Fruit fly (Drosophila melanogaster) whole organism, embryonic: ENCODE data around the gene LUBEL.

ENCODE experiments used
- CG10147 ChIP-seq: fragments of 200-800 bp; sonication (Bioruptor generic); optimal IDR thresholded peaks from 2 replicates; lab custom pipeline; 2019; ENCODE audit warnings: missing biosample characterization, mild to moderate bottlenecking, missing genetic modification characterization, moderate library complexity
- CG10431 ChIP-seq: fragments of 200-800 bp; sonication (Bioruptor generic); optimal IDR thresholded peaks from 3 replicates; lab custom pipeline; 2018; ENCODE audit warnings: missing biosample characterization, mild to moderate bottlenecking, missing genetic modification characterization
- CG10565 ChIP-seq: fragments of 200-800 bp; sonication (Bioruptor generic); optimal IDR thresholded peaks from 3 replicates; lab custom pipeline; 2016; ENCODE audit warnings: missing biosample characterization, mild to moderate bottlenecking, missing genetic modification characterization
- CG11398 ChIP-seq: fragments of 200-800 bp; sonication (Bioruptor generic); optimal IDR thresholded peaks from 2 replicates; lab custom pipeline; 2016; ENCODE audit warnings: missing biosample characterization, missing genetic modification characterization
- CG12299 ChIP-seq: fragments of 200-800 bp; sonication (Bioruptor generic); optimal IDR thresholded peaks from 2 replicates; lab custom pipeline; 2018; ENCODE audit warnings: missing biosample characterization, mild to moderate bottlenecking, missing genetic modification characterization
- CG13296 ChIP-seq: fragments of 200-800 bp; sonication (Bioruptor generic); optimal IDR thresholded peaks from 3 replicates; lab custom pipeline; 2018; ENCODE audit warnings: missing biosample characterization, mild to moderate bottlenecking, missing genetic modification characterization
- CG13624 ChIP-seq: fragments of 200-800 bp; sonication (Bioruptor generic); optimal IDR thresholded peaks from 2 replicates; lab custom pipeline; 2016; ENCODE audit warnings: missing biosample characterization, missing genetic modification characterization
- CG13894 ChIP-seq: fragments of 200-800 bp; sonication (Bioruptor generic); optimal IDR thresholded peaks from 3 replicates; lab custom pipeline; 2018; ENCODE audit warnings: missing biosample characterization, mild to moderate bottlenecking, missing genetic modification characterization, moderate library complexity
- CG14965 ChIP-seq: fragments of 200-800 bp; sonication (Bioruptor generic); optimal IDR thresholded peaks from 2 replicates; lab custom pipeline; 2016; ENCODE audit warnings: missing biosample characterization, missing genetic modification characterization, borderline replicate concordance
- CG15479 ChIP-seq: fragments of 200-800 bp; sonication (Bioruptor generic); optimal IDR thresholded peaks from 3 replicates; lab custom pipeline; 2019; ENCODE audit warnings: missing biosample characterization, mild to moderate bottlenecking, missing genetic modification characterization, moderate library complexity
- CG15601 ChIP-seq: fragments of 200-800 bp; sonication (Bioruptor generic); optimal IDR thresholded peaks from 3 replicates; lab custom pipeline; 2019; ENCODE audit warnings: missing biosample characterization, mild to moderate bottlenecking, missing genetic modification characterization, moderate library complexity
- CG1602 ChIP-seq: fragments of 200-800 bp; sonication (Bioruptor generic); optimal IDR thresholded peaks from 3 replicates; lab custom pipeline; 2016; ENCODE audit warnings: missing biosample characterization, missing genetic modification characterization
- CG17385 ChIP-seq: fragments of 200-800 bp; sonication (Bioruptor generic); optimal IDR thresholded peaks from 3 replicates; lab custom pipeline; 2018; ENCODE audit warnings: missing biosample characterization, mild to moderate bottlenecking, missing genetic modification characterization
- CG30431 ChIP-seq: fragments of 200-800 bp; sonication (Bioruptor generic); optimal IDR thresholded peaks from 2 replicates; lab custom pipeline; 2017; ENCODE audit warnings: missing biosample characterization, missing genetic modification characterization
- CG31224 ChIP-seq: fragments of 200-800 bp; sonication (Bioruptor generic); IDR thresholded peaks from 2 replicates; pipeline ENCODE4 v1.3.6; 2022; ENCODE audit warnings: missing biosample characterization, missing genetic modification characterization
- CG31365 ChIP-seq: fragments of 200-800 bp; sonication (Bioruptor generic); optimal IDR thresholded peaks from 2 replicates; lab custom pipeline; 2018; ENCODE audit warnings: missing biosample characterization, mild to moderate bottlenecking, missing genetic modification characterization
- CG32767 ChIP-seq: fragments of 200-800 bp; sonication (Bioruptor generic); IDR thresholded peaks from 2 replicates; pipeline ENCODE4 v1.3.6; 2022; ENCODE audit warnings: missing biosample characterization, missing genetic modification characterization
- CG32772 ChIP-seq: fragments of 200-800 bp; sonication (Bioruptor generic); IDR thresholded peaks from 2 replicates; pipeline ENCODE4 v1.3.6; 2022; ENCODE audit warnings: missing biosample characterization, missing genetic modification characterization
- CG3847 ChIP-seq: fragments of 200-800 bp; sonication (Bioruptor generic); IDR thresholded peaks from 2 replicates; pipeline ENCODE4 v1.3.6; 2022; ENCODE audit warnings: missing biosample characterization, missing genetic modification characterization
- CG4404 ChIP-seq: fragments of 200-800 bp; sonication (Bioruptor generic); IDR thresholded peaks from 2 replicates; pipeline ENCODE4 v1.3.6; 2022; ENCODE audit warnings: missing biosample characterization, missing genetic modification characterization
- CTCF ChIP-seq: fragments of 200-800 bp; sonication (Bioruptor generic); optimal IDR thresholded peaks from 2 replicates; lab custom pipeline; 2017; ENCODE audit warnings: missing biosample characterization, mild to moderate bottlenecking, missing genetic modification characterization, moderate library complexity
- D19B ChIP-seq: fragments of 200-800 bp; sonication (Bioruptor generic); optimal IDR thresholded peaks from 2 replicates; lab custom pipeline; 2017; ENCODE audit warnings: missing biosample characterization, mild to moderate bottlenecking, missing genetic modification characterization
- E2f2 ChIP-seq: fragments of 200-800 bp; sonication (Bioruptor generic); IDR thresholded peaks from 2 replicates; pipeline ENCODE4 v1.3.6; 2022; ENCODE audit warnings: missing biosample characterization, missing genetic modification characterization
- HLH54F ChIP-seq: fragments of 200-800 bp; sonication (Bioruptor generic); optimal IDR thresholded peaks from 3 replicates; lab custom pipeline; 2016; ENCODE audit warnings: missing biosample characterization, missing genetic modification characterization
- Hey ChIP-seq: fragments of 200-800 bp; sonication (Bioruptor generic); optimal IDR thresholded peaks from 3 replicates; lab custom pipeline; 2018; ENCODE audit warnings: missing biosample characterization, mild to moderate bottlenecking, missing genetic modification characterization
- Hmr ChIP-seq: fragments of 200-800 bp; sonication (Bioruptor generic); optimal IDR thresholded peaks from 3 replicates; lab custom pipeline; 2017; ENCODE audit warnings: mild to moderate bottlenecking, missing biosample characterization, missing genetic modification reagents, missing genetic modification characterization
- Kr ChIP-seq: fragments of 200-800 bp; sonication (Bioruptor generic); optimal IDR thresholded peaks from 2 replicates; lab custom pipeline; 2017; ENCODE audit warnings: missing biosample characterization, mild to moderate bottlenecking, missing genetic modification characterization
- NK7.1 ChIP-seq: fragments of 200-800 bp; sonication (Bioruptor generic); optimal IDR thresholded peaks from 3 replicates; lab custom pipeline; 2016; ENCODE audit warnings: missing biosample characterization, missing genetic modification characterization
- Pdp1 ChIP-seq, 2 experiments: fragments of 200-800 bp; sonication (Bioruptor generic); optimal IDR thresholded peaks; 3 replicates each; lab custom pipeline; 2016; ENCODE audit warnings: missing biosample characterization in 2 of 2, missing genetic modification characterization in 2 of 2, mild to moderate bottlenecking in 1 of 2, moderate library complexity in 1 of 2
- Sox100B ChIP-seq: fragments of 200-800 bp; sonication (Bioruptor generic); optimal IDR thresholded peaks from 3 replicates; lab custom pipeline; 2018; ENCODE audit warnings: missing biosample characterization, mild to moderate bottlenecking, missing genetic modification characterization
- Usf ChIP-seq: fragments of 200-800 bp; sonication (Bioruptor generic); optimal IDR thresholded peaks from 2 replicates; lab custom pipeline; 2017; ENCODE audit warnings: missing genotype, missing biosample characterization, missing genetic modification characterization
- bsh ChIP-seq, 2 experiments: fragments of 200-800 bp; sonication (Bioruptor generic); optimal IDR thresholded peaks; 2 replicates each; lab custom pipeline; 2017 to 2018; ENCODE audit warnings: mild to moderate bottlenecking in 2 of 2, missing biosample characterization in 2 of 2, missing genetic modification characterization in 2 of 2, moderate library complexity in 1 of 2
- cg ChIP-seq: fragments of 200-800 bp; sonication (Bioruptor generic); optimal IDR thresholded peaks from 3 replicates; lab custom pipeline; 2019; ENCODE audit warnings: missing biosample characterization, mild to moderate bottlenecking, missing genetic modification characterization, moderate library complexity
- chif ChIP-seq, 2 experiments: fragments of 200-800 bp; sonication (Bioruptor generic); optimal IDR thresholded peaks; 3 replicates each; lab custom pipeline; 2016; ENCODE audit warnings: missing biosample characterization in 2 of 2, missing genetic modification characterization in 2 of 2
- chm ChIP-seq: fragments of 200-800 bp; sonication (Bioruptor generic); IDR thresholded peaks from 2 replicates; pipeline ENCODE4 v1.3.6; 2022; ENCODE audit warnings: missing biosample characterization, missing genetic modification characterization
- dmrt11E ChIP-seq: fragments of 200-800 bp; sonication (Bioruptor generic); optimal IDR thresholded peaks from 3 replicates; lab custom pipeline; 2018; ENCODE audit warnings: missing biosample characterization, mild to moderate bottlenecking, missing genetic modification characterization, moderate library complexity
- eyg ChIP-seq: fragments of 200-800 bp; sonication (Bioruptor generic); optimal IDR thresholded peaks from 3 replicates; lab custom pipeline; 2016; ENCODE audit warnings: missing biosample characterization, missing genetic modification characterization
- ftz-f1 ChIP-seq: fragments of 200-800 bp; sonication (Bioruptor generic); optimal IDR thresholded peaks from 2 replicates; lab custom pipeline; 2016; ENCODE audit warnings: missing biosample characterization, missing genetic modification characterization
- grau ChIP-seq: fragments of 200-800 bp; optimal IDR thresholded peaks from 3 replicates; lab custom pipeline; 2019; ENCODE audit warnings: missing biosample characterization, mild to moderate bottlenecking, missing genetic modification characterization, moderate library complexity
- insv ChIP-seq, 2 experiments: fragments of 200-800 bp; sonication (Bioruptor generic); optimal IDR thresholded peaks; 3 replicates each; lab custom pipeline; 2016 to 2018; ENCODE audit warnings: missing biosample characterization in 2 of 2, missing genetic modification characterization in 2 of 2
- klu ChIP-seq: fragments of 200-800 bp; sonication (Bioruptor generic); IDR thresholded peaks from 2 replicates; pipeline ENCODE4 v1.3.6; 2022; ENCODE audit warnings: missing biosample characterization, missing genetic modification characterization
- kni ChIP-seq: fragments of 200-800 bp; sonication (Bioruptor generic); optimal IDR thresholded peaks from 3 replicates; lab custom pipeline; 2017; ENCODE audit warnings: mild to moderate bottlenecking, missing biosample characterization, missing genetic modification reagents, missing genetic modification characterization
- pho ChIP-seq: fragments of 200-800 bp; sonication (Bioruptor generic); optimal IDR thresholded peaks from 2 replicates; lab custom pipeline; 2016; ENCODE audit warnings: missing biosample characterization, missing genetic modification characterization
- phol ChIP-seq: fragments of 200-800 bp; sonication (Bioruptor generic); optimal IDR thresholded peaks from 3 replicates; lab custom pipeline; 2018; ENCODE audit warnings: missing biosample characterization, mild to moderate bottlenecking, missing genetic modification characterization, moderate library complexity
- row ChIP-seq: fragments of 200-800 bp; sonication (Bioruptor generic); IDR thresholded peaks from 3 replicates; pipeline ENCODE4 v1.3.6; 2022; ENCODE audit warnings: missing biosample characterization, missing genetic modification characterization
- sob ChIP-seq: fragments of 200-800 bp; sonication (Bioruptor generic); IDR thresholded peaks from 2 replicates; pipeline ENCODE4 v1.3.6; 2022; ENCODE audit warnings: missing biosample characterization, missing genetic modification characterization
- tin ChIP-seq: fragments of 200-800 bp; sonication (Bioruptor generic); optimal IDR thresholded peaks from 3 replicates; lab custom pipeline; 2016; ENCODE audit warnings: missing biosample characterization, missing genetic modification characterization
- tup ChIP-seq: fragments of 200-800 bp; sonication (Bioruptor generic); optimal IDR thresholded peaks from 2 replicates; lab custom pipeline; 2016; ENCODE audit warnings: missing biosample characterization, mild to moderate bottlenecking, missing genetic modification characterization, moderate library complexity
- usp ChIP-seq: fragments of >200 bp; optimal IDR thresholded peaks from 2 replicates; lab custom pipeline; 2017; ENCODE audit warnings: missing biosample characterization, missing genetic modification characterization
- vfl ChIP-seq: fragments of 200-800 bp; sonication (Bioruptor generic); optimal IDR thresholded peaks from 2 replicates; lab custom pipeline; 2016; ENCODE audit warnings: missing biosample characterization, missing genetic modification characterization
- wor ChIP-seq: fragments of 200-800 bp; sonication (Bioruptor generic); IDR thresholded peaks from 2 replicates; pipeline ENCODE4 v1.3.6; 2022; ENCODE audit warnings: missing biosample characterization, missing genetic modification characterization
- yki ChIP-seq: fragments of >200 bp; optimal IDR thresholded peaks from 3 replicates; lab custom pipeline; 2018

Gene LUBEL

DNA sequence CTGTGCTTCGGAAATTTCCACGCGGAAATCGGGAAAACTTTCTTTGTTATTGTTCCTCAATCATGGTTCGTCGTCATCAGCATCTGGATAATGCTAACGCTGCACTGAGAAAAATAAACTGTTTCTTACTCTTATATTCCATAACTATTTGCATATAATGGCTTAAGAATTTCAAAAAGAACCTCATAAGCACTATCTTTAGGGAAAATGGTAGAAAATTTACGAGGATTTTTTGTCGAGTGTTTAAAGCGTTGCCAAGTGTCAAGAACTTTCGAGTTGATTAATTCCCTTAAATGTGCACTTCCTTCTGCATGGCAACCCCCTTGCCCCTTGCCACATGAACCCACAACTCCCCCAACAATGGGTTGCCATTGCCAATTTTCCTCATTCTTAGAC, 15.4 kb upstream of the LUBEL start (continued):
- TF ChIP-seq CG10565 (GFP tag; lab: Kevin White, UChicago) (no peak), grau (peak; percentile 61), wor (GFP tag; lab: Robert Waterston, UW) (no peak), row (no peak), CG17385 (GFP tag; lab: Kevin White, UChicago) (peak; percentile 14), CG12299 (tag; lab: Kevin White, UChicago) (no peak), Sox100B (peak; percentile 64), CG31224 (GFP tag; lab: Robert Waterston, UW) (no peak), usp (GFP tag; lab: Kevin White, UChicago) (no peak), dmrt11E (tag; lab: Kevin White, UChicago) (peak; percentile 30), vfl (GFP tag; lab: Kevin White, UChicago) (no peak), Kr (GFP tag; lab: Kevin White, UChicago) (no peak), CG11398 (peak; percentile 26), eyg (GFP tag; lab: Kevin White, UChicago) (peak; percentile 37), CG13624 (no peak), sob (no peak), CG30431 (peak; percentile 46), Hey (tag; lab: Kevin White, UChicago) (no peak), Usf (GFP tag; lab: Kevin White, UChicago) (no peak), NK7.1 (GFP tag; lab: Kevin White, UChicago) (no peak), CTCF (no peak), tup (GFP tag; lab: Kevin White, UChicago) (no peak), CG31365 (tag; lab: Kevin White, UChicago) (no peak), D19B (GFP tag; lab: Kevin White, UChicago) (no peak), CG13894 (no peak), yki (lab: Kevin White, UChicago) (no peak), Hmr (no peak), CG13296 (GFP tag; lab: Kevin White, UChicago) (no peak), klu (GFP tag; lab: Robert Waterston, UW) (no peak), phol (peak; percentile 79), CG10431 (GFP tag; lab: Kevin White, UChicago) (no peak), CG10147 (GFP tag; lab: Kevin White, UChicago) (peak; percentile 4), CG3847 (GFP tag; lab: Robert Waterston, UW) (0 out of 2 replicates have a peak, but pooled peaks have one; percentile 5), CG15601 (tag; lab: Kevin White, UChicago) (peak; percentile 47), kni (GFP tag; lab: Kevin White, UChicago) (no peak), HLH54F (peak; percentile 15), CG32767 (GFP tag; lab: Robert Waterston, UW) (peak; percentile 9; the same call in 1 of the 2 replicates), CG4404 (GFP tag; lab: Robert Waterston, UW) (no peak), CG15479 (GFP tag; lab: Kevin White, UChicago) (no peak), chm (GFP tag; lab: Robert Waterston, UW) (no peak; the same call in 1 of the 2 replicates), insv (GFP tag; optimal IDR thresholded peaks at IDR 0.05; lab: Kevin White, UChicago) (no peak), pho (GFP tag; lab: Kevin White, UChicago) (no peak), Pdp1 (GFP tag; optimal IDR thresholded peaks at IDR 0.05; lab: Kevin White, UChicago) (peak; percentile 18 to 46), CG32772 (GFP tag; lab: Robert Waterston, UW) (peak; percentile 19; the same call in 1 of the 2 replicates), E2f2 (no peak; the same call in 1 of the 2 replicates), tin (GFP tag; lab: Kevin White, UChicago) (peak; percentile 46), CG14965 (GFP tag; lab: Kevin White, UChicago) (no peak), cg (GFP tag; lab: Kevin White, UChicago) (no peak), bsh (GFP tag; optimal IDR thresholded peaks at IDR 0.05; lab: Kevin White, UChicago) (peak in 1 of 2 experiments; percentile 88), ftz-f1 (GFP tag; lab: Kevin White, UChicago) (no peak), chif (GFP tag; optimal IDR thresholded peaks at IDR 0.05; lab: Kevin White, UChicago) (peak; percentile 46 to 81), CG1602 (GFP tag; lab: Kevin White, UChicago) (peak; percentile 43)
